Fruit fly (Drosophila melanogaster) whole organism, embryonic: Measurements from ENCODE around the gene ECSIT.

Experiments
- Abd-B ChIP-seq: fragments of 200-800 bp; sonication (Bioruptor generic); optimal IDR thresholded peaks from 2 replicates; lab custom pipeline; 2018; ENCODE audit warnings: missing biosample characterization, mild to moderate bottlenecking, missing genetic modification characterization, moderate library complexity
- Bgb ChIP-seq: fragments of 200-800 bp; sonication (Bioruptor generic); IDR thresholded peaks from 2 replicates; pipeline ENCODE4 v1.3.6; 2022; ENCODE audit warnings: missing biosample characterization, missing genetic modification characterization; ENCODE audit not compliant: partially characterized antibody
- CG10366 ChIP-seq: fragments of 200-800 bp; sonication (Bioruptor generic); IDR thresholded peaks from 2 replicates; pipeline ENCODE4 v1.3.6; 2022; ENCODE audit warnings: missing biosample characterization, missing genetic modification characterization
- CG10543 ChIP-seq: fragments of 200-800 bp; sonication (Bioruptor generic); optimal IDR thresholded peaks from 3 replicates; lab custom pipeline; 2017; ENCODE audit warnings: missing biosample characterization, mild to moderate bottlenecking, missing genetic modification characterization, moderate library complexity
- CG12659 ChIP-seq: fragments of 200-800 bp; sonication (Bioruptor generic); optimal IDR thresholded peaks from 3 replicates; lab custom pipeline; 2017; ENCODE audit warnings: mild to moderate bottlenecking, missing biosample characterization, missing genetic modification reagents, missing genetic modification characterization
- CG13123 ChIP-seq: fragments of 200-800 bp; sonication (Bioruptor generic); optimal IDR thresholded peaks from 2 replicates; lab custom pipeline; 2016; ENCODE audit warnings: missing biosample characterization, missing genetic modification characterization
- CG15011 ChIP-seq: fragments of 200-800 bp; sonication (Bioruptor generic); optimal IDR thresholded peaks from 3 replicates; lab custom pipeline; 2018; ENCODE audit warnings: missing biosample characterization, mild to moderate bottlenecking, missing genetic modification characterization
- CG17186 ChIP-seq: fragments of 200-800 bp; sonication (Bioruptor generic); optimal IDR thresholded peaks from 3 replicates; lab custom pipeline; 2017; ENCODE audit warnings: missing biosample characterization, missing genetic modification reagents, missing genetic modification characterization
- CG17359 ChIP-seq: fragments of 200-800 bp; sonication (Bioruptor generic); optimal IDR thresholded peaks from 3 replicates; lab custom pipeline; 2018; ENCODE audit warnings: missing biosample characterization, mild to moderate bottlenecking, missing genetic modification characterization, moderate library complexity
- CG17361 ChIP-seq: fragments of 200-800 bp; sonication (Bioruptor generic); IDR thresholded peaks from 3 replicates; pipeline ENCODE4 v1.3.6; 2022; ENCODE audit warnings: missing biosample characterization, missing genetic modification characterization
- CG18262 ChIP-seq: fragments of 200-800 bp; optimal IDR thresholded peaks from 3 replicates; lab custom pipeline; 2019; ENCODE audit warnings: missing biosample characterization, mild to moderate bottlenecking, missing genetic modification characterization, moderate library complexity
- CG18599 ChIP-seq: fragments of 200-800 bp; sonication (Bioruptor generic); optimal IDR thresholded peaks from 3 replicates; lab custom pipeline; 2017; ENCODE audit warnings: missing biosample characterization, missing genetic modification characterization, mild to moderate bottlenecking, moderate library complexity, missing genetic modification reagents
- CG31441 ChIP-seq: fragments of 200-800 bp; sonication (Bioruptor generic); IDR thresholded peaks from 2 replicates; pipeline ENCODE4 v1.3.6; 2022; ENCODE audit warnings: missing biosample characterization, missing genetic modification characterization
- CG33213 ChIP-seq: fragments of 200-800 bp; sonication (Bioruptor generic); optimal IDR thresholded peaks from 3 replicates; lab custom pipeline; 2016; ENCODE audit warnings: missing biosample characterization, missing genetic modification characterization
- CG3726 ChIP-seq: fragments of 200-800 bp; sonication (Bioruptor generic); IDR thresholded peaks from 3 replicates; pipeline ENCODE4, ENCODE4 v1.3.6; 2022; ENCODE audit warnings: missing biosample characterization, missing genetic modification characterization
- CG3847 ChIP-seq: fragments of 200-800 bp; sonication (Bioruptor generic); IDR thresholded peaks from 2 replicates; pipeline ENCODE4 v1.3.6; 2022; ENCODE audit warnings: missing biosample characterization, missing genetic modification characterization
- CG6791 ChIP-seq: fragments of 200-800 bp; sonication (Bioruptor generic); IDR thresholded peaks from 3 replicates; pipeline ENCODE4 v1.3.6; 2022; ENCODE audit warnings: missing biosample characterization, missing genetic modification characterization; ENCODE audit not compliant: partially characterized antibody
- CG8924 ChIP-seq: fragments of 200-800 bp; optimal IDR thresholded peaks from 3 replicates; lab custom pipeline; 2019; ENCODE audit warnings: missing biosample characterization, mild to moderate bottlenecking, missing genetic modification characterization, moderate library complexity
- CG9817 ChIP-seq: fragments of 200-800 bp; sonication (Bioruptor generic); optimal IDR thresholded peaks from 2 replicates; lab custom pipeline; 2018; ENCODE audit warnings: missing biosample characterization, mild to moderate bottlenecking, missing genetic modification characterization, moderate library complexity
- Chrac-16 ChIP-seq: fragments of 200-800 bp; sonication (Bioruptor generic); optimal IDR thresholded peaks from 3 replicates; lab custom pipeline; 2016; ENCODE audit warnings: missing biosample characterization, missing genetic modification characterization
- CrebB ChIP-seq: fragments of 200-800 bp; sonication (Bioruptor generic); optimal IDR thresholded peaks from 3 replicates; lab custom pipeline; 2018; ENCODE audit warnings: missing biosample characterization, mild to moderate bottlenecking, missing genetic modification characterization
- Deaf1 ChIP-seq: fragments of 200-800 bp; optimal IDR thresholded peaks from 3 replicates; lab custom pipeline; 2019; ENCODE audit warnings: missing biosample characterization, mild to moderate bottlenecking, missing genetic modification characterization, moderate library complexity
- Dip2 ChIP-seq: fragments of 200-800 bp; sonication (Bioruptor generic); IDR thresholded peaks from 2 replicates; pipeline ENCODE4 v1.3.6; 2022; ENCODE audit warnings: missing biosample characterization, missing genetic modification characterization
- Dll ChIP-seq: fragments of 200-800 bp; sonication (Bioruptor generic); IDR thresholded peaks from 4 replicates; pipeline ENCODE4 v1.3.6; 2022; ENCODE audit warnings: missing biosample characterization, missing genetic modification characterization; ENCODE audit not compliant: partially characterized antibody
- Doc3 ChIP-seq: fragments of 200-800 bp; sonication (Bioruptor generic); IDR thresholded peaks from 3 replicates; pipeline ENCODE4 v1.3.6; 2022; ENCODE audit warnings: missing biosample characterization, missing genetic modification characterization; ENCODE audit not compliant: partially characterized antibody
- Dref ChIP-seq: fragments of 200-800 bp; sonication (Bioruptor generic); IDR thresholded peaks from 2 replicates; pipeline ENCODE4 v1.3.6; 2022; ENCODE audit warnings: missing biosample characterization, missing genetic modification characterization
- Hand ChIP-seq: fragments of 200-800 bp; sonication (Bioruptor generic); optimal IDR thresholded peaks from 2 replicates; lab custom pipeline; 2017; ENCODE audit warnings: mild to moderate bottlenecking, missing biosample characterization, missing genetic modification reagents, missing genetic modification characterization
- Hey ChIP-seq: fragments of 200-800 bp; sonication (Bioruptor generic); optimal IDR thresholded peaks from 3 replicates; lab custom pipeline; 2018; ENCODE audit warnings: missing biosample characterization, mild to moderate bottlenecking, missing genetic modification characterization
- HmgD ChIP-seq: fragments of 200-800 bp; sonication (Bioruptor generic); optimal IDR thresholded peaks from 3 replicates; lab custom pipeline; 2016; ENCODE audit warnings: missing biosample characterization, missing genetic modification characterization
- MBD-R2 ChIP-seq: fragments of 200-800 bp; sonication (Bioruptor generic); IDR thresholded peaks from 2 replicates; pipeline ENCODE4 v1.3.6; 2022; ENCODE audit warnings: missing biosample characterization, missing genetic modification characterization
- Scr ChIP-seq: fragments of 200-800 bp; sonication (Bioruptor generic); IDR thresholded peaks from 2 replicates; pipeline ENCODE4 v1.3.6; 2022; ENCODE audit warnings: missing biosample characterization, missing genetic modification characterization; ENCODE audit not compliant: partially characterized antibody
- Xrp1 ChIP-seq: fragments of 200-800 bp; sonication (Bioruptor generic); IDR thresholded peaks from 2 replicates; pipeline ENCODE4 v1.3.6; 2022; ENCODE audit warnings: missing biosample characterization, missing genetic modification characterization
- ac ChIP-seq: fragments of 200-800 bp; sonication (Bioruptor generic); optimal IDR thresholded peaks from 3 replicates; lab custom pipeline; 2017; ENCODE audit warnings: missing biosample characterization, mild to moderate bottlenecking, missing genetic modification characterization
- ara ChIP-seq: fragments of 200-800 bp; sonication (Bioruptor generic); IDR thresholded peaks from 2 replicates; pipeline ENCODE4 v1.3.6; 2022; ENCODE audit warnings: missing biosample characterization, missing genetic modification characterization
- bbx ChIP-seq: fragments of 200-800 bp; sonication (Bioruptor generic); IDR thresholded peaks from 2 replicates; pipeline ENCODE4 v1.3.6; 2022; ENCODE audit warnings: missing biosample characterization, missing genetic modification characterization; ENCODE audit not compliant: partially characterized antibody
- chn ChIP-seq: fragments of 200-800 bp; sonication (Bioruptor generic); optimal IDR thresholded peaks from 2 replicates; lab custom pipeline; 2016; ENCODE audit warnings: missing biosample characterization, missing genetic modification characterization
- corto ChIP-seq: fragments of 200-800 bp; sonication (Bioruptor generic); optimal IDR thresholded peaks from 2 replicates; lab custom pipeline; 2016; ENCODE audit warnings: missing biosample characterization, mild to moderate bottlenecking, missing genetic modification characterization, moderate library complexity
- crc ChIP-seq: fragments of 200-800 bp; sonication (Bioruptor generic); optimal IDR thresholded peaks from 2 replicates; lab custom pipeline; 2016; ENCODE audit warnings: missing biosample characterization, missing genetic modification characterization
- danr ChIP-seq: fragments of 200-800 bp; sonication (Bioruptor generic); IDR thresholded peaks from 2 replicates; pipeline ENCODE4 v1.3.6; 2022; ENCODE audit warnings: missing biosample characterization, missing genetic modification characterization
- hkb ChIP-seq, 2 experiments: fragments of 200-800 bp in 1 of 2; fragments of >200 bp in 1 of 2; sonication (Bioruptor generic) in 1 of 2; IDR thresholded peaks in 1 of 2; optimal IDR thresholded peaks in 1 of 2; 2 replicates each; pipeline versions ENCODE4 v1.3.6 to Lab custom; 2017 to 2022; ENCODE audit warnings: missing biosample characterization in 1 of 2, missing genetic modification characterization in 1 of 2
- hth ChIP-seq: fragments of >200 bp; optimal IDR thresholded peaks from 2 replicates; lab custom pipeline; 2017; ENCODE audit warnings: inconsistent platforms
- insv ChIP-seq, 2 experiments: fragments of 200-800 bp; sonication (Bioruptor generic); optimal IDR thresholded peaks; 3 replicates each; lab custom pipeline; 2016 to 2018; ENCODE audit warnings: missing biosample characterization in 2 of 2, missing genetic modification characterization in 2 of 2
- nerfin-2 ChIP-seq: fragments of 200-800 bp; sonication (Bioruptor generic); IDR thresholded peaks from 2 replicates; pipeline ENCODE4 v1.3.6; 2022; ENCODE audit warnings: missing biosample characterization, missing genetic modification characterization; ENCODE audit not compliant: partially characterized antibody
- pnt ChIP-seq: fragments of 200-800 bp; sonication (Bioruptor generic); optimal IDR thresholded peaks from 3 replicates; lab custom pipeline; 2016; ENCODE audit warnings: missing biosample characterization, missing genetic modification characterization
- sens ChIP-seq: fragments of 200-800 bp; sonication (Bioruptor generic); peaks from one replicate; lab custom pipeline; 2016; ENCODE audit warnings: missing biosample characterization, missing genetic modification characterization
- so ChIP-seq: fragments of 200-800 bp; sonication (Bioruptor generic); IDR thresholded peaks from 3 replicates; pipeline ENCODE4 v1.3.6; 2022; ENCODE audit warnings: missing biosample characterization, missing genetic modification characterization
- ssp ChIP-seq: fragments of 200-800 bp; sonication (Bioruptor generic); IDR thresholded peaks from 2 replicates; pipeline ENCODE4 v1.3.6; 2022; ENCODE audit warnings: missing biosample characterization, missing genetic modification characterization
- stwl ChIP-seq: fragments of 200-800 bp; sonication (Bioruptor generic); optimal IDR thresholded peaks from 3 replicates; lab custom pipeline; 2018; ENCODE audit warnings: missing biosample characterization, mild to moderate bottlenecking, missing genetic modification characterization, moderate library complexity
- sug ChIP-seq: fragments of 200-800 bp; optimal IDR thresholded peaks from 2 replicates; lab custom pipeline; 2019; ENCODE audit warnings: missing biosample characterization, mild to moderate bottlenecking, missing genetic modification characterization, moderate library complexity

The ECSIT gene

dm6 chr3R:5821243-5821642 lies 35.1 kb upstream of the ECSIT start, which contains the start of gene Hpr1 (continued):
- TF ChIP-seq bbx (GFP tag; lab: Robert Waterston, UW) (peak; percentile 49; the same call in 1 of the 2 replicates), sens (peak; percentile 53), CG12659 (GFP tag; lab: Kevin White, UChicago) (peak; percentile 0), CG17359 (tag; lab: Kevin White, UChicago) (peak; percentile 28), Bgb (GFP tag; lab: Robert Waterston, UW) (peak; percentile 29; the same call in 1 of the 2 replicates), MBD-R2 (GFP tag; lab: Robert Waterston, UW) (peak; percentile 81), CG33213 (GFP tag; lab: Kevin White, UChicago) (no peak), Dref (GFP tag; lab: Robert Waterston, UW) (peak; percentile 77), CG17186 (GFP tag; lab: Kevin White, UChicago) (peak; percentile 84), Doc3 (peak; percentile 23; the same call in 1 of the 3 replicates), Dll (GFP tag; lab: Robert Waterston, UW) (peak; percentile 52; the same call in 1 of the 4 replicates), Deaf1 (tag; lab: Kevin White, UChicago) (no peak), CG3847 (GFP tag; lab: Robert Waterston, UW) (0 out of 2 replicates have a peak, but pooled peaks have one; percentile 25), HmgD (GFP tag; lab: Kevin White, UChicago) (no peak), so (GFP tag; lab: Robert Waterston, UW) (no peak), crc (GFP tag; lab: Kevin White, UChicago) (no peak), Abd-B (GFP tag; lab: Kevin White, UChicago) (no peak), Scr (GFP tag; lab: Robert Waterston, UW) (peak; percentile 58), stwl (tag; lab: Kevin White, UChicago) (peak; percentile 68), CG3726 (GFP tag; lab: Robert Waterston, UW) (no peak), nerfin-2 (GFP tag; lab: Robert Waterston, UW) (peak; percentile 48; the same call in 1 of the 2 replicates), CG6791 (GFP tag; lab: Robert Waterston, UW) (peak; percentile 60; the same call in 2 of the 3 replicates)

DNA sequence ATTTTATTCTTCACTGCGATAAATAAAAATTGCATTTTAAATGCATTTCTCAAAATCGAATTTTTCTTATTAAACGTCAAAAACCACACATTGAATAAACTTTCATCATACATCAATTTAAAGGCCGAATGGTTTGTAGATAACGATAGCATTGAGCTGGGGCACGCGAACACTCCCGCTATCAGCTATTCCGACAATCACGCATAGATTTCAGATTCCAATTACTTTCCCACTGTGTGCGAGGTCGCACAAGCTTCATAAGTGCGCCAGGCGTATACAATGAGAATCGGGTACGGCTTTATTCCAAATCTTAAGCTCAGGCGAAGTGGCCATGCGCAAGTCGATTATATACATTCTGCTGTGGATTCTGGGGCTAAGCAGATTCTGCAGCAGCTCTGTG lies 34.6 kb upstream of the ECSIT start, which contains the start of gene CG46303:
Gene CG46303 (plus strand): TSS at position 223 of the 400 bp plus-strand sequence.
- no peak for TF ChIP-seq Chrac-16 (GFP tag; lab: Kevin White, UChicago)
- no peak for TF ChIP-seq hth
- TF ChIP-seq Xrp1 (GFP tag; lab: Robert Waterston, UW), result no peak
- no peak for TF ChIP-seq chn
- no peak for TF ChIP-seq CG18262
- no peak for TF ChIP-seq Hand
- no peak for TF ChIP-seq ssp (GFP tag; lab: Robert Waterston, UW)
- TF ChIP-seq CG10543 (GFP tag; lab: Kevin White, UChicago), result peak; percentile 23
- peak; percentile 24 for TF ChIP-seq Hey (tag; lab: Kevin White, UChicago)
- no peak for TF ChIP-seq corto
- no peak for TF ChIP-seq CG17361 (GFP tag; lab: Robert Waterston, UW)
- TF ChIP-seq sug (tag; lab: Kevin White, UChicago), result peak; percentile 76
- no peak for TF ChIP-seq CG12659 (GFP tag; lab: Kevin White, UChicago)
- no peak for TF ChIP-seq CG15011 (GFP tag; lab: Kevin White, UChicago)
- no peak for TF ChIP-seq danr (GFP tag; lab: Robert Waterston, UW)
- TF ChIP-seq CG31441 (GFP tag; lab: Robert Waterston, UW), result no peak
- no peak for TF ChIP-seq ac (GFP tag; lab: Kevin White, UChicago)
- no peak for TF ChIP-seq CG10366 (GFP tag; lab: Robert Waterston, UW)
- no peak for TF ChIP-seq CG9817 (tag; lab: Kevin White, UChicago)
- TF ChIP-seq CG13123, result no peak
- no peak for TF ChIP-seq CG18599 (GFP tag; lab: Kevin White, UChicago)
- TF ChIP-seq hkb (optimal IDR thresholded peaks at IDR 0.05; lab: Kevin White, UChicago), result no peak
- no peak for TF ChIP-seq hkb (GFP tag; IDR thresholded peaks at IDR 0.05; lab: Robert Waterston, UW)
- no peak for TF ChIP-seq pnt (GFP tag; lab: Kevin White, UChicago)
- TF ChIP-seq ara (GFP tag; lab: Robert Waterston, UW), result no peak
- TF ChIP-seq CG8924, result no peak
- no peak for TF ChIP-seq insv (GFP tag; optimal IDR thresholded peaks at IDR 0.05; lab: Kevin White, UChicago)
- TF ChIP-seq Dip2 (GFP tag; lab: Robert Waterston, UW), result no peak
- no peak for TF ChIP-seq CrebB (tag; lab: Kevin White, UChicago)
